Fruit fly (Drosophila melanogaster): ENCODE data around the gene BobA.

BobA gene

dm6 chr3L:14977536-14978495 lies 31.9 kb upstream of the BobA start (continued):
- TF ChIP-seq CG10321 (GFP tag; IDR thresholded peaks at IDR 0.05) (no peak), zfh2 (GFP tag; optimal IDR thresholded peaks at IDR 0.05) (no peak), CG15514 (GFP tag; optimal IDR thresholded peaks at IDR 0.05) (no peak), CG11398 (GFP tag; optimal IDR thresholded peaks at IDR 0.05) (no peak), CG12236 (GFP tag; optimal IDR thresholded peaks at IDR 0.05) (no peak), wdn (GFP tag; IDR thresholded peaks at IDR 0.05) (0 out of 2 replicates have a peak, but pooled peaks have one; percentile 15), CG15696 (tag; optimal IDR thresholded peaks at IDR 0.05) (peak; percentile 75), CG17612 (GFP tag; IDR thresholded peaks at IDR 0.05) (no peak), fd64A (GFP tag; optimal IDR thresholded peaks at IDR 0.05) (peak; percentile 43), ac (GFP tag; optimal IDR thresholded peaks at IDR 0.05) (no peak), CG1647 (GFP tag; optimal IDR thresholded peaks at IDR 0.05) (no peak), pho (GFP tag; optimal IDR thresholded peaks at IDR 0.05) (no peak), phol (tag; optimal IDR thresholded peaks at IDR 0.05) (peak; percentile 75), CG6175 (GFP tag; IDR thresholded peaks at IDR 0.05) (no peak), Nf-YC (tag; optimal IDR thresholded peaks at IDR 0.05) (peak; percentile 46), vfl (GFP tag; optimal IDR thresholded peaks at IDR 0.05) (no peak), mirr (GFP tag; optimal IDR thresholded peaks at IDR 0.05) (peak; percentile 29), pita (GFP tag; optimal IDR thresholded peaks at IDR 0.05) (no peak), croc (GFP tag; conservative IDR thresholded peaks at IDR 0.05) (no peak), vnd (GFP tag; IDR thresholded peaks at IDR 0.05; ENCODE audit: partially characterized antibody) (no peak), sens (GFP tag) (peak; percentile 93), CG11723 (GFP tag; optimal IDR thresholded peaks at IDR 0.05) (no peak), Neu2 (GFP tag; optimal IDR thresholded peaks at IDR 0.05; ENCODE audit: borderline replicate concordance) (no peak), CG9817 (tag; optimal IDR thresholded peaks at IDR 0.05) (no peak), Mes4 (GFP tag; optimal IDR thresholded peaks at IDR 0.05) (no peak), gem (tag; optimal IDR thresholded peaks at IDR 0.05) (peak; percentile 64), CG5245 (GFP tag; optimal IDR thresholded peaks at IDR 0.05) (no peak), jing (GFP tag; optimal IDR thresholded peaks at IDR 0.05) (no peak), gfzf (GFP tag; optimal IDR thresholded peaks at IDR 0.05) (no peak), prd (optimal IDR thresholded peaks at IDR 0.05) (no peak), prd (GFP tag; IDR thresholded peaks at IDR 0.05) (peak; percentile 66), D19A (tag; optimal IDR thresholded peaks at IDR 0.05) (no peak), CG7372 (GFP tag; IDR thresholded peaks at IDR 0.05) (peak; percentile 11; the same call in 1 of the 2 replicates), CG3838 (GFP tag; optimal IDR thresholded peaks at IDR 0.05) (no peak), CG11093 (GFP tag; IDR thresholded peaks at IDR 0.05) (no peak), kah (GFP tag; optimal IDR thresholded peaks at IDR 0.05) (no peak), gt (GFP tag; IDR thresholded peaks at IDR 0.05) (no peak), tll (GFP tag; optimal IDR thresholded peaks at IDR 0.05) (peak in 1 of 2 experiments; percentile 93), sc (optimal IDR thresholded peaks at IDR 0.05) (no peak), sc (GFP tag; optimal IDR thresholded peaks at IDR 0.05) (no peak), CG12942 (GFP tag; optimal IDR thresholded peaks at IDR 0.05) (peak; percentile 8), nerfin-2 (GFP tag; IDR thresholded peaks at IDR 0.05; ENCODE audit: partially characterized antibody) (0 out of 2 replicates have a peak, but pooled peaks have one; percentile 18), esg (GFP tag; conservative IDR thresholded peaks at IDR 0.05) (no peak), pfk (GFP tag; optimal IDR thresholded peaks at IDR 0.05) (no peak), CG13424 (tag; optimal IDR thresholded peaks at IDR 0.05) (peak; percentile 43), bbx (GFP tag; IDR thresholded peaks at IDR 0.05; ENCODE audit: partially characterized antibody) (peak; percentile 61), CG6254 (GFP tag; optimal IDR thresholded peaks at IDR 0.05) (no peak), Six4 (GFP tag; optimal IDR thresholded peaks at IDR 0.05) (peak; percentile 24), NfI (GFP tag; optimal IDR thresholded peaks at IDR 0.05) (peak; percentile 20)
